Fruit fly (Drosophila melanogaster) whole organism, embryonic: ENCODE results near the gene CG15368.

Experiments
- Adf1 ChIP-seq: fragments of 200-800 bp; sonication (Bioruptor generic); IDR thresholded peaks from 2 replicates; pipeline ENCODE4 v1.3.6; 2022; ENCODE audit warnings: missing biosample characterization, missing genetic modification characterization
- C15 ChIP-seq: fragments of 200-800 bp; sonication (Bioruptor generic); IDR thresholded peaks from 3 replicates; pipeline ENCODE4 v1.3.6; 2022; ENCODE audit warnings: missing biosample characterization, missing genetic modification characterization
- CG10366 ChIP-seq: fragments of 200-800 bp; sonication (Bioruptor generic); IDR thresholded peaks from 2 replicates; pipeline ENCODE4 v1.3.6; 2022; ENCODE audit warnings: missing biosample characterization, missing genetic modification characterization
- CG11093 ChIP-seq: fragments of 200-800 bp; sonication (Bioruptor generic); IDR thresholded peaks from 3 replicates; pipeline ENCODE4 v1.3.6; 2022; ENCODE audit warnings: missing biosample characterization, missing genetic modification characterization
- CG1233 ChIP-seq: fragments of 200-800 bp; sonication (Bioruptor generic); optimal IDR thresholded peaks from 4 replicates; lab custom pipeline; 2018; ENCODE audit warnings: missing biosample characterization, mild to moderate bottlenecking, missing genetic modification characterization
- CG13287 ChIP-seq: fragments of 200-800 bp; sonication (Bioruptor generic); IDR thresholded peaks from 2 replicates; pipeline ENCODE4 v1.3.6; 2022; ENCODE audit warnings: missing biosample characterization, missing genetic modification characterization; ENCODE audit not compliant: partially characterized antibody
- CG13424 ChIP-seq: fragments of 200-800 bp; sonication (Bioruptor generic); optimal IDR thresholded peaks from 2 replicates; lab custom pipeline; 2019; ENCODE audit warnings: missing biosample characterization, mild to moderate bottlenecking, missing genetic modification characterization, moderate library complexity
- CG14860 ChIP-seq: fragments of 200-800 bp; sonication (Bioruptor generic); IDR thresholded peaks from 3 replicates; pipeline ENCODE4 v1.3.6; 2022; ENCODE audit warnings: missing biosample characterization, missing genetic modification characterization; ENCODE audit not compliant: partially characterized antibody
- CG17328 ChIP-seq: fragments of 200-800 bp; sonication (Bioruptor generic); IDR thresholded peaks from 2 replicates; pipeline ENCODE4 v1.3.6; 2022; ENCODE audit warnings: missing biosample characterization, missing genetic modification characterization
- CG1792 ChIP-seq: fragments of 200-800 bp; sonication (Bioruptor generic); optimal IDR thresholded peaks from 2 replicates; lab custom pipeline; 2016; ENCODE audit warnings: missing biosample characterization, missing genetic modification characterization
- CG30431 ChIP-seq: fragments of 200-800 bp; sonication (Bioruptor generic); optimal IDR thresholded peaks from 2 replicates; lab custom pipeline; 2017; ENCODE audit warnings: missing biosample characterization, missing genetic modification characterization
- CG33557 ChIP-seq: fragments of 200-800 bp; sonication (Bioruptor generic); optimal IDR thresholded peaks from 2 replicates; lab custom pipeline; 2019; ENCODE audit warnings: missing biosample characterization, mild to moderate bottlenecking, missing genetic modification characterization, moderate library complexity
- CG3838 ChIP-seq: fragments of 200-800 bp; sonication (Bioruptor generic); optimal IDR thresholded peaks from 3 replicates; lab custom pipeline; 2016; ENCODE audit warnings: missing biosample characterization, missing genetic modification characterization
- CG4854 ChIP-seq: fragments of 200-800 bp; sonication (Bioruptor generic); optimal IDR thresholded peaks from 2 replicates; lab custom pipeline; 2016; ENCODE audit warnings: missing biosample characterization, missing genetic modification characterization, inconsistent platforms
- CG6175 ChIP-seq: fragments of 200-800 bp; sonication (Bioruptor generic); IDR thresholded peaks from 3 replicates; pipeline ENCODE4 v1.3.6; 2022; ENCODE audit warnings: missing biosample characterization, missing genetic modification characterization
- CG6683 ChIP-seq: fragments of 200-800 bp; sonication (Bioruptor generic); optimal IDR thresholded peaks from 2 replicates; lab custom pipeline; 2017; ENCODE audit warnings: missing biosample characterization, mild to moderate bottlenecking, missing genetic modification characterization, missing genetic modification reagents
- CG6791 ChIP-seq: fragments of 200-800 bp; sonication (Bioruptor generic); IDR thresholded peaks from 3 replicates; pipeline ENCODE4 v1.3.6; 2022; ENCODE audit warnings: missing biosample characterization, missing genetic modification characterization; ENCODE audit not compliant: partially characterized antibody
- CG7786 ChIP-seq: fragments of 200-800 bp; sonication (Bioruptor generic); optimal IDR thresholded peaks from 2 replicates; lab custom pipeline; 2016; ENCODE audit warnings: missing biosample characterization, missing genetic modification characterization
- CG8765 ChIP-seq: fragments of 200-800 bp; sonication (Bioruptor generic); IDR thresholded peaks from 2 replicates; pipeline ENCODE4 v1.3.6; 2022; ENCODE audit warnings: missing biosample characterization, missing genetic modification characterization
- CTCF ChIP-seq: fragments of 200-800 bp; sonication (Bioruptor generic); optimal IDR thresholded peaks from 2 replicates; lab custom pipeline; 2017; ENCODE audit warnings: missing biosample characterization, mild to moderate bottlenecking, missing genetic modification characterization, moderate library complexity
- Gug ChIP-seq: fragments of 200-800 bp; sonication (Bioruptor generic); IDR thresholded peaks from 4 replicates; pipeline ENCODE4 v1.3.6; 2022; ENCODE audit warnings: missing biosample characterization, missing genetic modification characterization
- Hand ChIP-seq: fragments of 200-800 bp; sonication (Bioruptor generic); optimal IDR thresholded peaks from 2 replicates; lab custom pipeline; 2017; ENCODE audit warnings: mild to moderate bottlenecking, missing biosample characterization, missing genetic modification reagents, missing genetic modification characterization
- Hmr ChIP-seq: fragments of 200-800 bp; sonication (Bioruptor generic); optimal IDR thresholded peaks from 3 replicates; lab custom pipeline; 2017; ENCODE audit warnings: mild to moderate bottlenecking, missing biosample characterization, missing genetic modification reagents, missing genetic modification characterization
- Hsf ChIP-seq: fragments of 200-800 bp; sonication (Bioruptor generic); optimal IDR thresholded peaks from 3 replicates; lab custom pipeline; 2016; ENCODE audit warnings: missing biosample characterization, missing genetic modification characterization
- Lim3 ChIP-seq: fragments of 200-800 bp; sonication (Bioruptor generic); IDR thresholded peaks from 2 replicates; pipeline ENCODE4 v1.3.6; 2022; ENCODE audit warnings: missing biosample characterization, missing genetic modification characterization
- Mes4 ChIP-seq: fragments of 200-800 bp; sonication (Bioruptor generic); optimal IDR thresholded peaks from 2 replicates; lab custom pipeline; 2016; ENCODE audit warnings: missing biosample characterization, missing genetic modification characterization
- Side ChIP-seq: fragments of 200-800 bp; sonication (Bioruptor generic); optimal IDR thresholded peaks from 2 replicates; lab custom pipeline; 2016; ENCODE audit warnings: missing biosample characterization, missing genetic modification characterization
- Six4 ChIP-seq: fragments of 200-800 bp; sonication (Bioruptor generic); optimal IDR thresholded peaks from 2 replicates; lab custom pipeline; 2016; ENCODE audit warnings: missing biosample characterization, missing genetic modification characterization
- Vsx1 ChIP-seq: fragments of 200-800 bp; sonication (Bioruptor generic); optimal IDR thresholded peaks from 2 replicates; lab custom pipeline; 2017; ENCODE audit warnings: missing biosample characterization, mild to moderate bottlenecking, missing genetic modification characterization, missing genetic modification reagents
- ara ChIP-seq: fragments of 200-800 bp; sonication (Bioruptor generic); IDR thresholded peaks from 2 replicates; pipeline ENCODE4 v1.3.6; 2022; ENCODE audit warnings: missing biosample characterization, missing genetic modification characterization
- ash1 ChIP-seq: fragments of 200-800 bp; sonication (Bioruptor generic); optimal IDR thresholded peaks from 2 replicates; lab custom pipeline; 2018; ENCODE audit warnings: missing biosample characterization, mild to moderate bottlenecking, missing genetic modification characterization
- bcd ChIP-seq: fragments of 200-800 bp; sonication (Bioruptor generic); optimal IDR thresholded peaks from 2 replicates; lab custom pipeline; 2017; ENCODE audit warnings: missing biosample characterization, mild to moderate bottlenecking, missing genetic modification characterization
- cad ChIP-seq: fragments of >200 bp; optimal IDR thresholded peaks from 2 replicates; lab custom pipeline; 2017; ENCODE audit warnings: missing biosample characterization, missing genetic modification characterization
- cg ChIP-seq: fragments of 200-800 bp; sonication (Bioruptor generic); optimal IDR thresholded peaks from 3 replicates; lab custom pipeline; 2019; ENCODE audit warnings: missing biosample characterization, mild to moderate bottlenecking, missing genetic modification characterization, moderate library complexity
- disco-r ChIP-seq: fragments of 200-800 bp; sonication (Bioruptor generic); optimal IDR thresholded peaks from 2 replicates; lab custom pipeline; 2016; ENCODE audit warnings: missing biosample characterization, missing genetic modification characterization
- dpn ChIP-seq, 2 experiments: fragments of 200-800 bp; sonication (Bioruptor generic); optimal IDR thresholded peaks; 3 replicates each; lab custom pipeline; 2016; ENCODE audit warnings: missing biosample characterization in 2 of 2, missing genetic modification characterization in 2 of 2
- fd102C ChIP-seq: fragments of 200-800 bp; sonication (Bioruptor generic); optimal IDR thresholded peaks from 2 replicates; lab custom pipeline; 2018; ENCODE audit warnings: missing biosample characterization, mild to moderate bottlenecking, missing genetic modification characterization, moderate library complexity
- fru ChIP-seq: fragments of >200 bp; optimal IDR thresholded peaks from 2 replicates; lab custom pipeline; 2017
- gfzf ChIP-seq: fragments of 200-800 bp; sonication (Bioruptor generic); optimal IDR thresholded peaks from 2 replicates; lab custom pipeline; 2016; ENCODE audit warnings: missing biosample characterization, mild to moderate bottlenecking, missing genetic modification characterization, moderate library complexity
- insv ChIP-seq, 2 experiments: fragments of 200-800 bp; sonication (Bioruptor generic); optimal IDR thresholded peaks; 3 replicates each; lab custom pipeline; 2016 to 2018; ENCODE audit warnings: missing biosample characterization in 2 of 2, missing genetic modification characterization in 2 of 2
- ken ChIP-seq: fragments of 200-800 bp; sonication (Bioruptor generic); IDR thresholded peaks from 3 replicates; pipeline ENCODE4 v1.3.6; 2022; ENCODE audit warnings: missing biosample characterization, missing genetic modification characterization
- lab ChIP-seq: fragments of 200-800 bp; sonication (Bioruptor generic); optimal IDR thresholded peaks from 3 replicates; lab custom pipeline; 2017; ENCODE audit warnings: missing biosample characterization, missing genetic modification characterization, mild to moderate bottlenecking, moderate library complexity, missing genetic modification reagents
- luna ChIP-seq: fragments of 200-800 bp; sonication (Bioruptor generic); optimal IDR thresholded peaks from 2 replicates; lab custom pipeline; 2016; ENCODE audit warnings: missing biosample characterization, missing genetic modification characterization
- oc ChIP-seq: fragments of 200-800 bp; sonication (Bioruptor generic); optimal IDR thresholded peaks from 2 replicates; lab custom pipeline; 2018; ENCODE audit warnings: missing biosample characterization, mild to moderate bottlenecking, missing genetic modification characterization, moderate library complexity
- psq ChIP-seq: fragments of 200-800 bp; sonication (Bioruptor generic); optimal IDR thresholded peaks from 2 replicates; lab custom pipeline; 2017; ENCODE audit warnings: missing biosample characterization, missing genetic modification characterization
- scrt ChIP-seq: fragments of 200-800 bp; sonication (Bioruptor generic); optimal IDR thresholded peaks from 2 replicates; lab custom pipeline; 2018; ENCODE audit warnings: missing biosample characterization, mild to moderate bottlenecking, missing genetic modification characterization, moderate library complexity
- sens-2 ChIP-seq: fragments of 200-800 bp; sonication (Bioruptor generic); IDR thresholded peaks from 2 replicates; pipeline ENCODE4 v1.3.6; 2022; ENCODE audit warnings: missing biosample characterization, missing genetic modification characterization
- slp2 ChIP-seq: fragments of 200-800 bp; sonication (Bioruptor generic); optimal IDR thresholded peaks from 2 replicates; lab custom pipeline; 2016; ENCODE audit warnings: missing biosample characterization, missing genetic modification characterization
- trh ChIP-seq: fragments of 200-800 bp; sonication (Bioruptor generic); optimal IDR thresholded peaks from 2 replicates; lab custom pipeline; 2016; ENCODE audit warnings: missing biosample characterization, missing genetic modification characterization
- vnd ChIP-seq: fragments of 200-800 bp; sonication (Bioruptor generic); IDR thresholded peaks from 3 replicates; pipeline ENCODE4 v1.3.6; 2022; ENCODE audit warnings: missing biosample characterization, missing genetic modification characterization; ENCODE audit not compliant: partially characterized antibody
- yki ChIP-seq: fragments of >200 bp; optimal IDR thresholded peaks from 3 replicates; lab custom pipeline; 2018
- zfh2 ChIP-seq: fragments of 200-800 bp; sonication (Bioruptor generic); optimal IDR thresholded peaks from 2 replicates; lab custom pipeline; 2016; ENCODE audit warnings: missing biosample characterization, missing genetic modification characterization

Gene CG15368

DNA sequence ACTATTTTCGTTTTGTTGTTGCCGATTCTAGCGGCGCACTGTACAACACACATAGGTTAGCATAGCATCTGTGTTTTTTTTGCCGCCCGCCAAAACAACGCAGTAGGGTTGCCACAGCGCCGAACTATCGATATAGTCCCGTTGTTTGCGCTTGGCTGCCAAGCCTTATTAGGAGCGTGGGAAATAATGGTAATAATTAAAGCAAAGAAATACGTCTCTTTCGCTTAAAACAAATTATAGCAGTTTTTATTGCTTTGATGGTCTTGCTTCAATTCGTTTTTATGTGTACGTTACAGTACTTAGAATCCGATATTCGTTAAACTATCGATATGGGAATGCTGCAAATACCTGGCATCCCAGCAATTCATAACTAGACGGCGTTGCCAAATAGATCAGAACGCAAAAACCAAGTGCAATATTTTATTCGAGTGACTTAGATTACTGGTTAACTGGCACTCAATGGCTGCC is 27.9 kb downstream of the CG15368 start, which contains the start of the genes mxc and Larp7 (continued):
- TF ChIP-seq Side (GFP tag; lab: Kevin White, UChicago) (peak; percentile 61), ash1 (GFP tag; lab: Kevin White, UChicago) (no peak), CG30431 (GFP tag; lab: Kevin White, UChicago) (no peak), cg (no peak), bcd (GFP tag; lab: Kevin White, UChicago) (peak; percentile 49), CG13424 (peak; percentile 72), CTCF (GFP tag; lab: Kevin White, UChicago) (peak; percentile 11), slp2 (peak; percentile 57), sens-2 (GFP tag; lab: Robert Waterston, UW) (no peak), CG17328 (no peak), yki (no peak), Mes4 (GFP tag; lab: Kevin White, UChicago) (peak; percentile 40), CG11093 (GFP tag; lab: Robert Waterston, UW) (no peak; the same call in 2 of the 3 replicates), CG1792 (GFP tag; lab: Kevin White, UChicago) (peak; percentile 43), trh (GFP tag; lab: Kevin White, UChicago) (no peak), fru (no peak), disco-r (GFP tag; lab: Kevin White, UChicago) (no peak), CG1233 (no peak), luna (GFP tag; lab: Kevin White, UChicago) (no peak), CG14860 (GFP tag; lab: Robert Waterston, UW) (peak; percentile 80), Hsf (GFP tag; lab: Kevin White, UChicago) (peak; percentile 66), CG6791 (GFP tag; lab: Robert Waterston, UW) (peak; percentile 70; the same call in 2 of the 3 replicates), psq (GFP tag; lab: Kevin White, UChicago) (no peak), ken (GFP tag; lab: Robert Waterston, UW) (no peak), fd102C (GFP tag; lab: Kevin White, UChicago) (peak; percentile 6), cad (no peak), ara (GFP tag; lab: Robert Waterston, UW) (no peak), Six4 (GFP tag; lab: Kevin White, UChicago) (peak; percentile 42), Lim3 (GFP tag; lab: Robert Waterston, UW) (no peak), CG8765 (GFP tag; lab: Robert Waterston, UW) (no peak), CG6175 (GFP tag; lab: Robert Waterston, UW) (no peak), CG10366 (GFP tag; lab: Robert Waterston, UW) (peak; percentile 38; the same call in 1 of the 2 replicates), CG13287 (peak; percentile 85), vnd (GFP tag; lab: Robert Waterston, UW) (peak; percentile 87), CG6683 (GFP tag; lab: Kevin White, UChicago) (no peak), C15 (GFP tag; lab: Robert Waterston, UW) (no peak), dpn (GFP tag; optimal IDR thresholded peaks at IDR 0.05; lab: Kevin White, UChicago) (peak; percentile 66 to 73), zfh2 (peak; percentile 77), CG33557 (GFP tag; lab: Kevin White, UChicago) (peak; percentile 58), Gug (GFP tag; lab: Robert Waterston, UW) (peak; percentile 68; the same call in 3 of the 4 replicates), scrt (GFP tag; lab: Kevin White, UChicago) (no peak), CG7786 (GFP tag; lab: Kevin White, UChicago) (peak; percentile 79), Hmr (GFP tag; lab: Kevin White, UChicago) (no peak), Adf1 (GFP tag; lab: Robert Waterston, UW) (0 out of 2 replicates have a peak, but pooled peaks have one; percentile 26), CG4854 (GFP tag; lab: Kevin White, UChicago) (no peak), gfzf (GFP tag; lab: Kevin White, UChicago) (peak; percentile 45), oc (tag; lab: Kevin White, UChicago) (no peak), Vsx1 (GFP tag; lab: Kevin White, UChicago) (no peak), lab (no peak), insv (GFP tag; optimal IDR thresholded peaks at IDR 0.05; lab: Kevin White, UChicago) (peak in 1 of 2 experiments; percentile 63), CG3838 (GFP tag; lab: Kevin White, UChicago) (no peak), Hand (no peak)
